Worm (Caenorhabditis elegans) whole organism, late embryonic: ENCODE measurements around the gene cdh-3.

Experiments used
- C38D4.7 ChIP-seq: fragments of 200-800 bp; sonication (Bioruptor generic); optimal IDR thresholded peaks from 2 replicates; lab custom pipeline; 2018; ENCODE audit warnings: mild to moderate bottlenecking, missing genetic modification characterization, moderate library complexity, missing compliant biosample characterization
- ceh-31 ChIP-seq: sonication (generic microtip); optimal IDR thresholded peaks from 2 replicates; lab custom pipeline; 2016; ENCODE audit warnings: missing genetic modification characterization, missing compliant biosample characterization
- ceh-9 ChIP-seq: sonication (generic microtip); optimal IDR thresholded peaks from 2 replicates; lab custom pipeline; 2016; ENCODE audit warnings: mild to moderate bottlenecking, missing genetic modification characterization, inconsistent platforms, missing compliant biosample characterization
- ets-4 ChIP-seq: sonication (generic microtip); optimal IDR thresholded peaks from 2 replicates; lab custom pipeline; 2016; ENCODE audit warnings: missing genetic modification characterization, missing compliant biosample characterization
- mec-3 ChIP-seq: sonication (generic microtip); optimal IDR thresholded peaks from 2 replicates; lab custom pipeline; 2016; ENCODE audit warnings: borderline replicate concordance, missing genetic modification characterization, missing compliant biosample characterization
- pha-4 ChIP-seq: fragments of 150-350 bp; optimal IDR thresholded peaks from 2 replicates; lab custom pipeline; 2018; ENCODE audit warnings: missing biosample characterization, missing genetic modification reagents, missing genetic modification characterization
- tbx-2 ChIP-seq: sonication (generic microtip); optimal IDR thresholded peaks from 2 replicates; lab custom pipeline; 2016; ENCODE audit warnings: missing genetic modification characterization, missing compliant biosample characterization

ce11 chrIII:7723412-7724068 lies 30.7 kb downstream of the cdh-3 start:
- no peak for TF ChIP-seq ceh-9
- no peak for TF ChIP-seq mec-3 (tag; lab: Kevin White, UChicago)
- no peak for TF ChIP-seq pha-4
- no peak for TF ChIP-seq C38D4.7 (GFP tag; lab: Kevin White, UChicago)
- TF ChIP-seq ets-4: no peak
- TF ChIP-seq ceh-31 (tag; lab: Kevin White, UChicago): peak; percentile 71
- TF ChIP-seq tbx-2 (tag; lab: Kevin White, UChicago): no peak
